Fruit fly (Drosophila melanogaster) whole organism, embryonic: Measurements from ENCODE around the gene Bsg.

ENCODE experiments used
- Ada2b ChIP-seq: fragments of 200-800 bp; sonication (Bioruptor generic); IDR thresholded peaks from 2 replicates; pipeline ENCODE4 v1.3.6; 2022; ENCODE audit warnings: missing biosample characterization, missing genetic modification characterization
- Adf1 ChIP-seq: fragments of 200-800 bp; sonication (Bioruptor generic); IDR thresholded peaks from 2 replicates; pipeline ENCODE4 v1.3.6; 2022; ENCODE audit warnings: missing biosample characterization, missing genetic modification characterization
- Atf6 ChIP-seq: fragments of 200-800 bp; sonication (Bioruptor generic); IDR thresholded peaks from 2 replicates; pipeline ENCODE4 v1.3.6; 2022; ENCODE audit warnings: missing biosample characterization, missing genetic modification characterization
- BtbVII ChIP-seq: fragments of 200-800 bp; sonication (Bioruptor generic); optimal IDR thresholded peaks from 3 replicates; lab custom pipeline; 2017; ENCODE audit warnings: missing biosample characterization, mild to moderate bottlenecking, missing genetic modification characterization
- CG11504 ChIP-seq: fragments of 200-800 bp; sonication (Bioruptor generic); optimal IDR thresholded peaks from 3 replicates; lab custom pipeline; 2019; ENCODE audit warnings: missing biosample characterization, mild to moderate bottlenecking, missing genetic modification characterization, moderate library complexity
- CG11695 ChIP-seq: fragments of 200-800 bp; sonication (Bioruptor generic); IDR thresholded peaks from 3 replicates; pipeline ENCODE4 v1.3.6; 2022; ENCODE audit warnings: missing biosample characterization, missing genetic modification characterization
- CG12155 ChIP-seq: fragments of 200-800 bp; sonication (Bioruptor generic); optimal IDR thresholded peaks from 3 replicates; lab custom pipeline; 2016; ENCODE audit warnings: missing biosample characterization, missing genetic modification characterization
- CG15696 ChIP-seq: fragments of 200-800 bp; sonication (Bioruptor generic); optimal IDR thresholded peaks from 2 replicates; lab custom pipeline; 2019; ENCODE audit warnings: missing biosample characterization, mild to moderate bottlenecking, missing genetic modification characterization, moderate library complexity
- CG1602 ChIP-seq: fragments of 200-800 bp; sonication (Bioruptor generic); optimal IDR thresholded peaks from 3 replicates; lab custom pipeline; 2016; ENCODE audit warnings: missing biosample characterization, missing genetic modification characterization
- CG1603 ChIP-seq: fragments of 200-800 bp; sonication (Bioruptor generic); optimal IDR thresholded peaks from 2 replicates; lab custom pipeline; 2019; ENCODE audit warnings: missing biosample characterization, mild to moderate bottlenecking, missing genetic modification characterization, moderate library complexity
- CG17186 ChIP-seq: fragments of 200-800 bp; sonication (Bioruptor generic); optimal IDR thresholded peaks from 3 replicates; lab custom pipeline; 2017; ENCODE audit warnings: missing biosample characterization, missing genetic modification reagents, missing genetic modification characterization
- CG2129 ChIP-seq: fragments of 200-800 bp; sonication (Bioruptor generic); IDR thresholded peaks from 2 replicates; pipeline ENCODE4 v1.3.6; 2022; ENCODE audit warnings: missing biosample characterization, missing genetic modification characterization; ENCODE audit not compliant: partially characterized antibody
- CG4328 ChIP-seq: fragments of 200-800 bp; sonication (Bioruptor generic); optimal IDR thresholded peaks from 3 replicates; lab custom pipeline; 2017; ENCODE audit warnings: missing biosample characterization, missing genetic modification reagents, missing genetic modification characterization
- CG4404 ChIP-seq: fragments of 200-800 bp; sonication (Bioruptor generic); IDR thresholded peaks from 2 replicates; pipeline ENCODE4 v1.3.6; 2022; ENCODE audit warnings: missing biosample characterization, missing genetic modification characterization
- CG5245 ChIP-seq: fragments of 200-800 bp; sonication (Bioruptor generic); optimal IDR thresholded peaks from 3 replicates; lab custom pipeline; 2016; ENCODE audit warnings: missing biosample characterization, missing genetic modification characterization
- CG7928 ChIP-seq: fragments of 200-800 bp; sonication (Bioruptor generic); optimal IDR thresholded peaks from 2 replicates; lab custom pipeline; 2017; ENCODE audit warnings: missing biosample characterization, mild to moderate bottlenecking, missing genetic modification characterization
- CG8478 ChIP-seq: fragments of >200 bp; optimal IDR thresholded peaks from 2 replicates; lab custom pipeline; 2018
- CG8924 ChIP-seq: fragments of 200-800 bp; optimal IDR thresholded peaks from 3 replicates; lab custom pipeline; 2019; ENCODE audit warnings: missing biosample characterization, mild to moderate bottlenecking, missing genetic modification characterization, moderate library complexity
- CG9797 ChIP-seq: fragments of 200-800 bp; sonication (Bioruptor generic); optimal IDR thresholded peaks from 3 replicates; lab custom pipeline; 2018; ENCODE audit warnings: missing biosample characterization, mild to moderate bottlenecking, missing genetic modification characterization
- CG9876 ChIP-seq: fragments of 200-800 bp; sonication (Bioruptor generic); optimal IDR thresholded peaks from 2 replicates; lab custom pipeline; 2016; ENCODE audit warnings: missing biosample characterization, missing genetic modification characterization
- Dbx ChIP-seq: fragments of 200-800 bp; sonication (Bioruptor generic); IDR thresholded peaks from 3 replicates; pipeline ENCODE4 v1.3.6; 2022; ENCODE audit warnings: missing biosample characterization, missing genetic modification characterization
- Dll ChIP-seq: fragments of 200-800 bp; sonication (Bioruptor generic); IDR thresholded peaks from 4 replicates; pipeline ENCODE4 v1.3.6; 2022; ENCODE audit warnings: missing biosample characterization, missing genetic modification characterization; ENCODE audit not compliant: partially characterized antibody
- Dp ChIP-seq: fragments of 200-800 bp; sonication (Bioruptor generic); optimal IDR thresholded peaks from 2 replicates; lab custom pipeline; 2018; ENCODE audit warnings: missing biosample characterization, mild to moderate bottlenecking, missing genetic modification characterization, moderate library complexity
- Dref ChIP-seq: fragments of 200-800 bp; sonication (Bioruptor generic); IDR thresholded peaks from 2 replicates; pipeline ENCODE4 v1.3.6; 2022; ENCODE audit warnings: missing biosample characterization, missing genetic modification characterization
- Fer1 ChIP-seq: fragments of 200-800 bp; sonication (Bioruptor generic); optimal IDR thresholded peaks from 2 replicates; lab custom pipeline; 2017; ENCODE audit warnings: missing biosample characterization, mild to moderate bottlenecking, missing genetic modification characterization
- HLHmδ ChIP-seq: fragments of 200-800 bp; sonication (Bioruptor generic); optimal IDR thresholded peaks from 2 replicates; lab custom pipeline; 2018; ENCODE audit warnings: missing biosample characterization, mild to moderate bottlenecking, missing genetic modification characterization, moderate library complexity
- MESR4 ChIP-seq: fragments of 200-800 bp; sonication (Bioruptor generic); optimal IDR thresholded peaks from 2 replicates; lab custom pipeline; 2018; ENCODE audit warnings: missing biosample characterization, mild to moderate bottlenecking, missing genetic modification characterization, moderate library complexity
- Med ChIP-seq: fragments of 200-800 bp; sonication (Bioruptor generic); peaks from one replicate; lab custom pipeline; 2016; ENCODE audit warnings: missing biosample characterization, missing genetic modification characterization, mild to moderate bottlenecking, inconsistent platforms, moderate library complexity
- NC2α ChIP-seq: fragments of 200-800 bp; sonication (Bioruptor generic); optimal IDR thresholded peaks from 2 replicates; lab custom pipeline; 2016; ENCODE audit warnings: missing biosample characterization, missing genetic modification characterization
- Nf-YA ChIP-seq: fragments of 200-800 bp; sonication (Bioruptor generic); IDR thresholded peaks from 2 replicates; pipeline ENCODE4 v1.3.6; 2022; ENCODE audit warnings: missing biosample characterization, missing genetic modification characterization
- Rx ChIP-seq: fragments of 200-800 bp; sonication (Bioruptor generic); IDR thresholded peaks from 2 replicates; pipeline ENCODE4 v1.3.6; 2022; ENCODE audit warnings: missing biosample characterization, missing genetic modification characterization
- Sry-δ ChIP-seq: fragments of 200-800 bp; sonication (Bioruptor generic); optimal IDR thresholded peaks from 2 replicates; lab custom pipeline; 2016; ENCODE audit warnings: missing biosample characterization, missing genetic modification characterization
- Taf1 ChIP-seq: fragments of 200-800 bp; sonication (Bioruptor generic); IDR thresholded peaks from 2 replicates; pipeline ENCODE4 v1.3.6; 2022; ENCODE audit warnings: missing biosample characterization, missing genetic modification characterization
- Xbp1 ChIP-seq: fragments of 200-800 bp; sonication (Bioruptor generic); optimal IDR thresholded peaks from 3 replicates; lab custom pipeline; 2016; ENCODE audit warnings: missing biosample characterization, mild to moderate bottlenecking, missing genetic modification characterization
- ac ChIP-seq: fragments of 200-800 bp; sonication (Bioruptor generic); optimal IDR thresholded peaks from 3 replicates; lab custom pipeline; 2017; ENCODE audit warnings: missing biosample characterization, mild to moderate bottlenecking, missing genetic modification characterization
- cas ChIP-seq: fragments of 200-800 bp; sonication (Bioruptor generic); IDR thresholded peaks from 2 replicates; pipeline ENCODE4 v1.3.6; 2022; ENCODE audit warnings: missing biosample characterization, missing genetic modification characterization
- dmrt11E ChIP-seq: fragments of 200-800 bp; sonication (Bioruptor generic); optimal IDR thresholded peaks from 3 replicates; lab custom pipeline; 2018; ENCODE audit warnings: missing biosample characterization, mild to moderate bottlenecking, missing genetic modification characterization, moderate library complexity
- dysf ChIP-seq: fragments of 200-800 bp; sonication (Bioruptor generic); IDR thresholded peaks from 3 replicates; pipeline ENCODE4 v1.3.6; 2022; ENCODE audit warnings: missing biosample characterization, missing genetic modification characterization
- emc ChIP-seq: fragments of 200-800 bp; sonication (Bioruptor generic); optimal IDR thresholded peaks from 2 replicates; lab custom pipeline; 2016; ENCODE audit warnings: missing biosample characterization, missing genetic modification characterization
- fru ChIP-seq: fragments of >200 bp; optimal IDR thresholded peaks from 2 replicates; lab custom pipeline; 2017
- fu2 ChIP-seq: fragments of 200-800 bp; sonication (Bioruptor generic); optimal IDR thresholded peaks from 2 replicates; lab custom pipeline; 2016; ENCODE audit warnings: missing biosample characterization, missing genetic modification characterization
- ken ChIP-seq: fragments of 200-800 bp; sonication (Bioruptor generic); IDR thresholded peaks from 3 replicates; pipeline ENCODE4 v1.3.6; 2022; ENCODE audit warnings: missing biosample characterization, missing genetic modification characterization
- mam ChIP-seq: fragments of 200-800 bp; sonication (Bioruptor generic); optimal IDR thresholded peaks from 3 replicates; lab custom pipeline; 2016; ENCODE audit warnings: missing biosample characterization, missing genetic modification characterization
- row ChIP-seq: fragments of 200-800 bp; sonication (Bioruptor generic); IDR thresholded peaks from 3 replicates; pipeline ENCODE4 v1.3.6; 2022; ENCODE audit warnings: missing biosample characterization, missing genetic modification characterization
- run ChIP-seq: fragments of 200-800 bp; sonication (Bioruptor generic); optimal IDR thresholded peaks from 3 replicates; lab custom pipeline; 2018; ENCODE audit warnings: missing biosample characterization, mild to moderate bottlenecking, missing genetic modification characterization
- sc ChIP-seq, 3 experiments: fragments of >200 bp in 2 of 3; fragments of 200-800 bp in 1 of 3; sonication (Bioruptor generic) in 1 of 3; optimal IDR thresholded peaks; 2 replicates in 2 of 3; 3 replicates in 1 of 3; lab custom pipeline; 2017; ENCODE audit warnings: mild to moderate bottlenecking in 1 of 3, missing biosample characterization in 1 of 3, missing genetic modification characterization in 1 of 3, missing genetic modification reagents in 1 of 3
- sens ChIP-seq: fragments of 200-800 bp; sonication (Bioruptor generic); peaks from one replicate; lab custom pipeline; 2016; ENCODE audit warnings: missing biosample characterization, missing genetic modification characterization
- sens-2 ChIP-seq: fragments of 200-800 bp; sonication (Bioruptor generic); IDR thresholded peaks from 2 replicates; pipeline ENCODE4 v1.3.6; 2022; ENCODE audit warnings: missing biosample characterization, missing genetic modification characterization
- sim ChIP-seq: fragments of 200-800 bp; sonication (Bioruptor generic); IDR thresholded peaks from 2 replicates; pipeline ENCODE4 v1.3.6; 2022; ENCODE audit warnings: missing biosample characterization, missing genetic modification characterization
- sr ChIP-seq: fragments of 200-800 bp; sonication (Bioruptor generic); IDR thresholded peaks from 3 replicates; pipeline ENCODE4 v1.3.6; 2022; ENCODE audit warnings: missing biosample characterization, missing genetic modification characterization
- toy ChIP-seq: fragments of 200-800 bp; sonication (Bioruptor generic); IDR thresholded peaks from 2 replicates; pipeline ENCODE4 v1.3.6; 2022; ENCODE audit warnings: missing biosample characterization, missing genetic modification characterization
- vvl ChIP-seq: fragments of 200-800 bp; sonication (Bioruptor generic); IDR thresholded peaks from 2 replicates; pipeline ENCODE4 v1.3.6; 2022; ENCODE audit warnings: missing biosample characterization, missing genetic modification characterization

Bsg gene

dm6 chr2L:8082692-8083412 lies 368 bp upstream of the Bsg start, which contains the start of gene Mcr (continued):
- TF ChIP-seq MESR4 (peak; percentile 60), dmrt11E (tag; lab: Kevin White, UChicago) (no peak), mam (GFP tag; lab: Kevin White, UChicago) (peak; percentile 18), sens (GFP tag; lab: Kevin White, UChicago) (peak; percentile 28), Med (peak; percentile 68), cas (GFP tag; lab: Robert Waterston, UW) (no peak), Dref (GFP tag; lab: Robert Waterston, UW) (peak; percentile 39), CG4328 (no peak), fu2 (GFP tag; lab: Kevin White, UChicago) (no peak), Dll (GFP tag; lab: Robert Waterston, UW) (peak; percentile 56; the same call in 3 of the 4 replicates), fru (lab: Kevin White, UChicago) (no peak), Taf1 (GFP tag; lab: Robert Waterston, UW) (no peak), CG11695 (GFP tag; lab: Robert Waterston, UW) (no peak), Fer1 (GFP tag; lab: Kevin White, UChicago) (no peak), Adf1 (GFP tag; lab: Robert Waterston, UW) (no peak), CG17186 (GFP tag; lab: Kevin White, UChicago) (no peak), CG1603 (peak; percentile 11), CG8478 (lab: Kevin White, UChicago) (no peak), sim (GFP tag; lab: Robert Waterston, UW) (no peak), CG9876 (GFP tag; lab: Kevin White, UChicago) (no peak), ken (GFP tag; lab: Robert Waterston, UW) (no peak), CG5245 (GFP tag; lab: Kevin White, UChicago) (no peak), Atf6 (GFP tag; lab: Robert Waterston, UW) (no peak), Xbp1 (peak; percentile 33), Rx (no peak), vvl (GFP tag; lab: Robert Waterston, UW) (0 out of 2 replicates have a peak, but pooled peaks have one; percentile 26), HLHmδ (GFP tag; lab: Kevin White, UChicago) (peak; percentile 0), emc (GFP tag; lab: Kevin White, UChicago) (no peak), CG4404 (no peak), Ada2b (GFP tag; lab: Robert Waterston, UW) (no peak), CG15696 (no peak), CG12155 (GFP tag; lab: Kevin White, UChicago) (no peak), NC2α (GFP tag; lab: Kevin White, UChicago) (no peak), toy (no peak), Sry-δ (GFP tag; lab: Kevin White, UChicago) (peak; percentile 86), CG7928 (GFP tag; lab: Kevin White, UChicago) (no peak), Dp (GFP tag; lab: Kevin White, UChicago) (peak; percentile 37), sens-2 (GFP tag; lab: Robert Waterston, UW) (no peak), CG1602 (peak; percentile 8), dysf (GFP tag; lab: Robert Waterston, UW) (no peak), BtbVII (GFP tag; lab: Kevin White, UChicago) (no peak), CG11504 (tag; lab: Kevin White, UChicago) (peak; percentile 21), Nf-YA (GFP tag; lab: Robert Waterston, UW) (no peak), run (tag; lab: Kevin White, UChicago) (no peak), CG2129 (no peak), CG9797 (peak; percentile 93), CG8924 (tag; lab: Kevin White, UChicago) (no peak), sc (optimal IDR thresholded peaks at IDR 0.05; lab: Kevin White, UChicago) (no peak), sc (GFP tag; optimal IDR thresholded peaks at IDR 0.05; lab: Kevin White, UChicago) (no peak), ac (GFP tag; lab: Kevin White, UChicago) (no peak), row (GFP tag; lab: Robert Waterston, UW) (peak; percentile 31; the same call in 1 of the 3 replicates), Dbx (GFP tag; lab: Robert Waterston, UW) (no peak), sr (GFP tag; lab: Robert Waterston, UW) (no peak)
